Worm (Caenorhabditis elegans): ENCODE measurements around the gene best-14.

ce11 chrV:10557094-10557493, 682 bp upstream of the best-14 start:
- TF ChIP-seq W03F9.2 (tag; optimal IDR thresholded peaks at IDR 0.05) (no peak), dao-5 (tag; optimal IDR thresholded peaks at IDR 0.05) (no peak), him-1 (tag; optimal IDR thresholded peaks at IDR 0.05) (no peak)

Data from whole organism, L4/young adult.